Worm (Caenorhabditis elegans) whole organism, late embryonic: ENCODE measurements around the gene nck-1.

ENCODE experiments used
- C38D4.7 ChIP-seq: fragments of 200-800 bp; sonication (Bioruptor generic); optimal IDR thresholded peaks from 2 replicates; lab custom pipeline; 2018; ENCODE audit warnings: mild to moderate bottlenecking, missing genetic modification characterization, moderate library complexity, missing compliant biosample characterization
- ahr-1 ChIP-seq: sonication (generic microtip); optimal IDR thresholded peaks from 2 replicates; lab custom pipeline; 2016; ENCODE audit warnings: missing genetic modification characterization, missing compliant biosample characterization
- ama-1 ChIP-seq: fragments of 150-350 bp; optimal IDR thresholded peaks from 2 replicates; lab custom pipeline; 2014
- ceh-14 ChIP-seq: sonication (generic microtip); optimal IDR thresholded peaks from 2 replicates; lab custom pipeline; 2016; ENCODE audit warnings: missing genotype, missing genetic modification characterization, missing compliant biosample characterization
- ceh-18 ChIP-seq: sonication (generic microtip); optimal IDR thresholded peaks from 2 replicates; lab custom pipeline; 2016; ENCODE audit warnings: missing genetic modification characterization, missing compliant biosample characterization
- ceh-2 ChIP-seq: sonication (generic microtip); optimal IDR thresholded peaks from 2 replicates; lab custom pipeline; 2016; ENCODE audit warnings: missing genotype, missing genetic modification characterization, missing compliant biosample characterization
- ceh-22 ChIP-seq: sonication (generic microtip); optimal IDR thresholded peaks from 2 replicates; lab custom pipeline; 2017; ENCODE audit warnings: missing biosample characterization, missing genetic modification characterization
- ceh-30 ChIP-seq: fragments of 150-350 bp; optimal IDR thresholded peaks from 2 replicates; lab custom pipeline; 2014; ENCODE audit warnings: missing biosample characterization, missing genetic modification characterization
- ceh-48 ChIP-seq: sonication (generic microtip); optimal IDR thresholded peaks from 2 replicates; lab custom pipeline; 2016; ENCODE audit warnings: missing genetic modification characterization, inconsistent platforms, missing compliant biosample characterization
- che-1 ChIP-seq: sonication (generic microtip); optimal IDR thresholded peaks from 2 replicates; lab custom pipeline; 2016; ENCODE audit warnings: mild to moderate bottlenecking, missing genetic modification characterization, missing compliant biosample characterization
- dve-1 ChIP-seq: sonication (generic microtip); optimal IDR thresholded peaks from 2 replicates; lab custom pipeline; 2017; ENCODE audit warnings: antibody characterized with exemption, mild to moderate bottlenecking, missing genetic modification characterization, missing compliant biosample characterization
- elt-4 ChIP-seq: sonication (generic microtip); optimal IDR thresholded peaks from 2 replicates; lab custom pipeline; 2016; ENCODE audit warnings: missing genetic modification characterization, missing compliant biosample characterization
- fax-1 ChIP-seq: sonication (generic microtip); optimal IDR thresholded peaks from 2 replicates; lab custom pipeline; 2016; ENCODE audit warnings: missing genotype, missing genetic modification characterization, missing compliant biosample characterization
- fkh-10 ChIP-seq: fragments of 150-350 bp; optimal IDR thresholded peaks from 2 replicates; lab custom pipeline; 2014; ENCODE audit warnings: missing biosample characterization, missing genetic modification reagents, missing genetic modification characterization
- hlh-30 ChIP-seq: sonication (generic microtip); optimal IDR thresholded peaks from 2 replicates; lab custom pipeline; 2017; ENCODE audit warnings: antibody characterized with exemption, missing genetic modification characterization, missing compliant biosample characterization; ENCODE audit not compliant: insufficient read depth
- hlh-6 ChIP-seq: sonication (generic microtip); optimal IDR thresholded peaks from 2 replicates; lab custom pipeline; 2016; ENCODE audit warnings: missing genotype, missing genetic modification characterization, missing compliant biosample characterization
- lim-6 ChIP-seq: sonication (generic microtip); optimal IDR thresholded peaks from 2 replicates; lab custom pipeline; 2016; ENCODE audit warnings: missing genetic modification characterization, missing compliant biosample characterization
- nhr-232 ChIP-seq: sonication (generic microtip); optimal IDR thresholded peaks from 2 replicates; lab custom pipeline; 2016; ENCODE audit warnings: missing genetic modification characterization, missing compliant biosample characterization
- odd-2 ChIP-seq: sonication (generic microtip); optimal IDR thresholded peaks from 2 replicates; lab custom pipeline; 2017; ENCODE audit warnings: antibody characterized with exemption, mild to moderate bottlenecking, missing genetic modification characterization, missing compliant biosample characterization
- pat-9 ChIP-seq: fragments of 200-800 bp; sonication (Bioruptor generic); optimal IDR thresholded peaks from 2 replicates; lab custom pipeline; 2018; ENCODE audit warnings: mild to moderate bottlenecking, missing genetic modification characterization, moderate library complexity, missing compliant biosample characterization
- pax-1 ChIP-seq: fragments of 150-350 bp; optimal IDR thresholded peaks from 2 replicates; lab custom pipeline; 2014; ENCODE audit warnings: missing biosample characterization, missing genetic modification characterization
- pha-4 ChIP-seq: fragments of 150-350 bp; optimal IDR thresholded peaks from 2 replicates; lab custom pipeline; 2018; ENCODE audit warnings: missing biosample characterization, missing genetic modification reagents, missing genetic modification characterization
- sox-2 ChIP-seq: fragments of 200-800 bp; sonication (Bioruptor generic); IDR thresholded peaks from 2 replicates; pipeline ENCODE4 v1.3.6; 2022; ENCODE audit warnings: missing genetic modification reagents, missing genetic modification characterization, missing compliant biosample characterization
- tbx-2 ChIP-seq: sonication (generic microtip); optimal IDR thresholded peaks from 2 replicates; lab custom pipeline; 2016; ENCODE audit warnings: missing genetic modification characterization, missing compliant biosample characterization
- ttx-3 ChIP-seq: sonication (generic microtip); optimal IDR thresholded peaks from 2 replicates; lab custom pipeline; 2016; ENCODE audit warnings: missing genetic modification reagents, missing genetic modification characterization, missing compliant biosample characterization
- unc-3 ChIP-seq, 2 experiments: fragments of 200-800 bp in 1 of 2; sonication (Bioruptor generic) in 1 of 2; sonication (generic microtip) in 1 of 2; conservative IDR thresholded peaks in 1 of 2; optimal IDR thresholded peaks in 1 of 2; 2 replicates each; pipeline versions ENCODE4 v1.3.6 to Lab custom; 2016 to 2022; ENCODE audit warnings: missing compliant biosample characterization in 2 of 2, missing genetic modification characterization in 2 of 2, missing genetic modification reagents in 1 of 2
- unc-55 ChIP-seq: sonication (generic microtip); optimal IDR thresholded peaks from 2 replicates; lab custom pipeline; 2017; ENCODE audit warnings: missing biosample characterization, missing genetic modification reagents, missing genetic modification characterization
- unc-86 ChIP-seq: sonication (generic microtip); optimal IDR thresholded peaks from 2 replicates; lab custom pipeline; 2016; ENCODE audit warnings: missing genetic modification characterization, missing compliant biosample characterization
- zip-5 ChIP-seq: sonication (generic microtip); optimal IDR thresholded peaks from 2 replicates; lab custom pipeline; 2016; ENCODE audit warnings: missing genetic modification characterization, missing compliant biosample characterization
- ztf-16 ChIP-seq: sonication (generic microtip); optimal IDR thresholded peaks from 2 replicates; lab custom pipeline; 2017; ENCODE audit warnings: missing genetic modification characterization, missing compliant biosample characterization

Gene nck-1

ce11 chrX:4142202-4142601 lies 11.0 kb downstream of the nck-1 start:
- peak; percentile 74 for TF ChIP-seq unc-55 (GFP tag; lab: Kevin White, UChicago)
- peak; percentile 76 for TF ChIP-seq hlh-30 (tag; lab: Kevin White, UChicago)
- TF ChIP-seq odd-2 (tag; lab: Kevin White, UChicago), result no peak
- TF ChIP-seq ceh-18 (tag; lab: Kevin White, UChicago), result peak; percentile 74
- TF ChIP-seq, all 69 proteins: peak for 3

ce11 chrX:4140755-4141417 lies 12.4 kb downstream of the nck-1 start:
- TF ChIP-seq ztf-16 (tag; lab: Kevin White, UChicago), result no peak
- TF ChIP-seq pha-4 (tag; lab: Kevin White, UChicago), result no peak
- no peak for TF ChIP-seq dve-1 (tag; lab: Kevin White, UChicago)
- TF ChIP-seq unc-86 (tag; lab: Kevin White, UChicago), result no peak
- no peak for TF ChIP-seq hlh-6 (tag; lab: Kevin White, UChicago)
- no peak for TF ChIP-seq odd-2 (tag; lab: Kevin White, UChicago)
- TF ChIP-seq, all 69 proteins: peak for 0

- TF ChIP-seq ceh-30 (tag; lab: Kevin White, UChicago) (no peak), odd-2 (tag; lab: Kevin White, UChicago) (no peak), che-1 (tag; lab: Kevin White, UChicago) (no peak), fax-1 (tag; lab: Kevin White, UChicago) (no peak), pha-4 (tag; lab: Kevin White, UChicago) (no peak), ceh-14 (tag; lab: Kevin White, UChicago) (no peak), ceh-2 (no peak), pat-9 (tag; lab: Kevin White, UChicago) (no peak), hlh-30 (tag; lab: Kevin White, UChicago) (no peak), unc-3 (GFP tag; conservative IDR thresholded peaks at IDR 0.05; lab: Robert Waterston, UW) (no peak), unc-3 (tag; optimal IDR thresholded peaks at IDR 0.05; lab: Kevin White, UChicago) (no peak), pax-1 (tag; lab: Kevin White, UChicago) (no peak), nhr-232 (tag; lab: Kevin White, UChicago) (no peak), lim-6 (tag; lab: Kevin White, UChicago) (no peak), fkh-10 (GFP tag; lab: Kevin White, UChicago) (no peak), C38D4.7 (GFP tag; lab: Kevin White, UChicago) (no peak), elt-4 (no peak)
Observed at ce11 chrX:4139593-4140565, 13.4 kb downstream of the nck-1 start, which contains the start of gene ZK470.4. TSS of gene ZK470.4 (minus strand) at chrX:4139767.

ce11 chrX:4138413-4139193 lies 14.6 kb downstream of the nck-1 start:
- TF ChIP-seq zip-5 (tag; lab: Kevin White, UChicago) (no peak), tbx-2 (no peak), ttx-3 (tag; lab: Kevin White, UChicago) (no peak), ama-1 (lab: Kevin White, UChicago) (no peak), ztf-16 (tag; lab: Kevin White, UChicago) (no peak), ceh-22 (tag; lab: Kevin White, UChicago) (no peak), ahr-1 (tag; lab: Kevin White, UChicago) (no peak), ceh-48 (tag; lab: Kevin White, UChicago) (no peak), elt-4 (no peak), hlh-6 (tag; lab: Kevin White, UChicago) (no peak), unc-55 (GFP tag; lab: Kevin White, UChicago) (no peak), sox-2 (GFP tag; lab: Robert Waterston, UW) (no peak)
